Worm (Caenorhabditis elegans): ENCODE results near the gene T09F5.2.

DNA sequence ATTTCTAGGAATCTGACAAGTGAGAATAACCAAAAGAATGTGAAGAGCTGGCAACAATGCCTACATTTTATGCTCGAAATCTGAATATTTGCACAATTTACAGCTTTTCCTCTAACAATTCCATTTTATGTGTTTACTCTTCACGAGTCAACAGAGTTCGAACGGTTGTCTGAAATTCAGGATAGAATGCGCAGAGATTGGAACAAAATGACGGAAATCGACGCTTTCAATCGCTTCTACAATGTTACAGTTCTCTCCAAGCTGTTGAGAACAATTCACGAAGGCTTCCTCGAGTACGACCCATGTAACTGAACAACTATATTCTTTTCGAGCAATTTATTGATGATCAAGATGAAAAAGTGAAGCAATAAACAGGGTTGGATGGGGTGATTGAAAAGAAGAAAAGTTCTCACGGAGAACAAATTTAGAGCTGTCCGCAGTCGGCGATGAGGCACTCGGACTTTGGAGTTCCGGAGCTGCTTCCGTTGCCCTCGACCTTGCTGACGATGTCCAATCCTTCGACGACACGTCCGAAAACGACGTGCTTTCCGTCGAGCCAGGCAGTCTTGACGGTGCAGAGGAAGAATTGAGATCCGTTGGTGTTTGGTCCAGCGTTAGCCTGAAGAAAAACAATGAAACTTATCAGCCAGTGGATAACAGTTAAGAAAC is 35.6 kb downstream of the T09F5.2 start, which contains the start of gene Y75B12B.3:
- no peak for TF ChIP-seq dao-5 (tag; optimal IDR thresholded peaks at IDR 0.05)
- TF ChIP-seq him-1 (tag; optimal IDR thresholded peaks at IDR 0.05), result no peak
- no peak for TF ChIP-seq W03F9.2 (tag; optimal IDR thresholded peaks at IDR 0.05)
